Fruit fly (Drosophila melanogaster): ENCODE results near the gene ranshi.

The ranshi gene

DNA sequence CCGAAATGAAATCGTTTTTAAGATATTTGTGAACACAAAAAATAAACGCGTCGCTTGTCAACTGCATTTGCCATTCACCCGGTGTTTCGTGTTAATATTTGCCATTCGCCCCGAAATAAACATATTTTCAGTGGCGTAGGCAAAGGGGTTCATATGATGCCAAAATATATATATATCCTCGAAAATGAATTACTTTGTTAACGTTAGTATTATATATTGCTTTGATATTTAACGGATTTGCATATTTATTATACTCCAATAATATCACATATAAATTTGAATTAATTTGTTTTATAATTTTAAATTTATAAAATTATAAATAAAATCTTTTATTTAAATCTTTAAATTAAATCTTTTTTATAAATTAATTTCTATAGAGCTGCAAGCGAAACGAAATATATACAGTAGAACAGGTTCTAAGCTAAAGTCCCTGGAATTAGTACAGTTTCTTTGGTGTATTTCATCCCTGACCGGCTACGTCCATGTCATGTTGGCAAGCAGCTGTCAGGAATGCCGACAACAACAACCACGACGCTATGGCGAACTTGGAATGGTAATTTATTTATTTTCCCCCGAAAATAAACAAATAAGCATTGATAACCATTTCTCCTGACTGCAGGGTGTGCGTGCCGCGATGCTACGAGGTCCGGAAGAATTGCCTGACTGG is 2.2 kb upstream of the ranshi start, which contains the start of the genes M1BP and CG8202 (continued):
- TF ChIP-seq sc (optimal IDR thresholded peaks at IDR 0.05) = no peak
- peak; percentile 86 for TF ChIP-seq sc (GFP tag; optimal IDR thresholded peaks at IDR 0.05)
- peak; percentile 59 for TF ChIP-seq pho (GFP tag; optimal IDR thresholded peaks at IDR 0.05)
- TF ChIP-seq bigmax (GFP tag; optimal IDR thresholded peaks at IDR 0.05) = no peak
- peak; percentile 79 for TF ChIP-seq CG18764 (GFP tag; optimal IDR thresholded peaks at IDR 0.05)
- peak; percentile 76 for TF ChIP-seq CG2875 (GFP tag; optimal IDR thresholded peaks at IDR 0.05)
- TF ChIP-seq Awh (GFP tag; IDR thresholded peaks at IDR 0.05) = peak; percentile 43; the same call in 1 of the 2 replicates
- TF ChIP-seq CG1024 (GFP tag; IDR thresholded peaks at IDR 0.05) = 0 out of 2 replicates have a peak, but pooled peaks have one; percentile 3
- peak; percentile 97 for TF ChIP-seq CG18262 (tag; optimal IDR thresholded peaks at IDR 0.05)
- TF ChIP-seq CG13624 (GFP tag; optimal IDR thresholded peaks at IDR 0.05) = peak; percentile 32
- peak; percentile 92 for TF ChIP-seq sug (tag; optimal IDR thresholded peaks at IDR 0.05)
- TF ChIP-seq org-1 (GFP tag; optimal IDR thresholded peaks at IDR 0.05) = peak; percentile 71
- TF ChIP-seq CG17568 (GFP tag; optimal IDR thresholded peaks at IDR 0.05) = no peak
- TF ChIP-seq mam (GFP tag; optimal IDR thresholded peaks at IDR 0.05) = peak; percentile 78
- TF ChIP-seq Fer2 (tag; optimal IDR thresholded peaks at IDR 0.05) = peak; percentile 85
- peak; percentile 50 for TF ChIP-seq ab (GFP tag; optimal IDR thresholded peaks at IDR 0.05)
- peak; percentile 84 for TF ChIP-seq tio (GFP tag; optimal IDR thresholded peaks at IDR 0.05)
- TF ChIP-seq MBD-R2 (GFP tag; IDR thresholded peaks at IDR 0.05) = peak; percentile 74
- TF ChIP-seq Elba2 (GFP tag; optimal IDR thresholded peaks at IDR 0.05) = peak; percentile 53
- peak; percentile 92 for TF ChIP-seq ranshi (GFP tag; IDR thresholded peaks at IDR 0.05)
- TF ChIP-seq twi (tag; optimal IDR thresholded peaks at IDR 0.05) = peak; percentile 89
- peak; percentile 36 for TF ChIP-seq CG7786 (GFP tag; optimal IDR thresholded peaks at IDR 0.05)
- peak; percentile 94 for TF ChIP-seq ind (GFP tag; optimal IDR thresholded peaks at IDR 0.05)
- peak; percentile 8; the same call in 1 of the 2 replicates for TF ChIP-seq Taf1 (GFP tag; IDR thresholded peaks at IDR 0.05)
- no peak for TF ChIP-seq lov (optimal IDR thresholded peaks at IDR 0.05)
- no peak for TF ChIP-seq lov (GFP tag; IDR thresholded peaks at IDR 0.05)
- TF ChIP-seq ham (GFP tag; IDR thresholded peaks at IDR 0.05) = no peak
- TF ChIP-seq Nf-YC (tag; optimal IDR thresholded peaks at IDR 0.05) = peak; percentile 88
- TF ChIP-seq CG32772 (GFP tag; IDR thresholded peaks at IDR 0.05) = 0 out of 2 replicates have a peak, but pooled peaks have one; percentile 53
- no peak for TF ChIP-seq en (GFP tag; optimal IDR thresholded peaks at IDR 0.05)
- TF ChIP-seq Sin3A (optimal IDR thresholded peaks at IDR 0.05) = no peak
- TF ChIP-seq oc (tag; optimal IDR thresholded peaks at IDR 0.05) = no peak
- TF ChIP-seq gem (tag; optimal IDR thresholded peaks at IDR 0.05) = peak; percentile 96
- TF ChIP-seq hb (GFP tag; IDR thresholded peaks at IDR 0.05; ENCODE audit: partially characterized antibody) = no peak
- no peak for TF ChIP-seq Lim3 (GFP tag; IDR thresholded peaks at IDR 0.05)
- peak; percentile 53 for TF ChIP-seq wdn (GFP tag; IDR thresholded peaks at IDR 0.05)
- no peak for TF ChIP-seq Atf-2 (GFP tag; optimal IDR thresholded peaks at IDR 0.05)
- TF ChIP-seq lmd (GFP tag; IDR thresholded peaks at IDR 0.05) = peak; percentile 82
- peak; percentile 85 for TF ChIP-seq CG30431 (GFP tag; optimal IDR thresholded peaks at IDR 0.05)
- TF ChIP-seq sob (GFP tag; IDR thresholded peaks at IDR 0.05) = peak; percentile 57; the same call in 1 of the 2 replicates
- peak; percentile 29 for TF ChIP-seq yki (optimal IDR thresholded peaks at IDR 0.05)
- no peak for TF ChIP-seq CG42726 (GFP tag; IDR thresholded peaks at IDR 0.05; ENCODE audit: partially characterized antibody)
- peak; percentile 82; the same call in 2 of the 3 replicates for TF ChIP-seq Dbx (GFP tag; IDR thresholded peaks at IDR 0.05)
- peak; percentile 67 for TF ChIP-seq CG31388 (GFP tag; optimal IDR thresholded peaks at IDR 0.05)
- TF ChIP-seq gcm (GFP tag; optimal IDR thresholded peaks at IDR 0.05) = peak; percentile 94
- peak; percentile 54 for TF ChIP-seq CG4617 (GFP tag; optimal IDR thresholded peaks at IDR 0.05; ENCODE audit: borderline replicate concordance)
- TF ChIP-seq caup (GFP tag; optimal IDR thresholded peaks at IDR 0.05; ENCODE audit: severe bottlenecking) = peak; percentile 88
- TF ChIP-seq C15 (GFP tag; IDR thresholded peaks at IDR 0.05) = no peak
- TF ChIP-seq grau (tag; optimal IDR thresholded peaks at IDR 0.05) = peak; percentile 94
- no peak for TF ChIP-seq Hr39 (optimal IDR thresholded peaks at IDR 0.05)
- TF ChIP-seq pita (GFP tag; optimal IDR thresholded peaks at IDR 0.05) = no peak
- TF ChIP-seq tll (GFP tag; optimal IDR thresholded peaks at IDR 0.05) = no peak

Data from whole organism, embryonic.